Fruit fly (Drosophila melanogaster): ENCODE data around the gene CG11786.
A peak's percentile ranks its signal among the peaks of the same experiment; 100 is the strongest.

CG11786 gene

DNA sequence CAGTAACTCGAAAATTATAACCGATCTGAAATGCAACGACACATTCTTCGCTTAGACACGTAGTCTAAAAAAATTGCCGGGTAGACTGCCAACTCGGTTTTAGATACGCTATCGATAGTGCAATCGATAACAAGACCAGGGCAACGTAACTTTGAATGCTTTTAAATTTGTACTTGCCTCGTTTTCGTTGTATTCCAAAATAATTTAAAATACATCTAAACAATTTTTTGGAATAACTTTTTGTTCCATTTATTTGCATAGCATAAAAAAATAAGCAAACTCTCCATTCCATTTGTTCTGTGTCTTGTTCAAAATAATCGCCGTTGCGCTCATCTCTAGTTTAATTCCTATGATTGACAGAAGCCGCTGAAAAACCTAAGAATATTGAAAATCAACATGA lies 23.4 kb downstream of the CG11786 start, which contains the start of the genes Stt3B and CG11839 (continued):
- TF ChIP-seq CG4282 (GFP tag; optimal IDR thresholded peaks at IDR 0.05) (peak; percentile 67), vvl (GFP tag; IDR thresholded peaks at IDR 0.05) (peak; percentile 68), CG12391 (tag; optimal IDR thresholded peaks at IDR 0.05) (peak; percentile 84), CG8388 (GFP tag; optimal IDR thresholded peaks at IDR 0.05) (peak; percentile 28), CG9609 (GFP tag; optimal IDR thresholded peaks at IDR 0.05) (peak; percentile 74), inv (GFP tag; IDR thresholded peaks at IDR 0.05; ENCODE audit: partially characterized antibody) (peak; percentile 89), CG17361 (GFP tag; IDR thresholded peaks at IDR 0.05) (no peak; the same call in 1 of the 3 replicates), CG12942 (GFP tag; optimal IDR thresholded peaks at IDR 0.05) (peak; percentile 75), da (GFP tag; optimal IDR thresholded peaks at IDR 0.05) (peak; percentile 18), Xrp1 (GFP tag; IDR thresholded peaks at IDR 0.05) (peak; percentile 62; the same call in 1 of the 2 replicates), caup (GFP tag; optimal IDR thresholded peaks at IDR 0.05; ENCODE audit: severe bottlenecking) (no peak), CG6765 (GFP tag; optimal IDR thresholded peaks at IDR 0.05) (peak; percentile 4), kni (GFP tag; optimal IDR thresholded peaks at IDR 0.05) (no peak), ems (GFP tag; optimal IDR thresholded peaks at IDR 0.05) (peak; percentile 82), CG3995 (GFP tag; optimal IDR thresholded peaks at IDR 0.05) (peak; percentile 4), sima (GFP tag; optimal IDR thresholded peaks at IDR 0.05) (peak; percentile 10), cg (GFP tag; optimal IDR thresholded peaks at IDR 0.05) (no peak), kay (GFP tag; optimal IDR thresholded peaks at IDR 0.05) (peak; percentile 48), Fer2 (tag; optimal IDR thresholded peaks at IDR 0.05) (peak; percentile 58), CG2120 (GFP tag; optimal IDR thresholded peaks at IDR 0.05) (peak; percentile 91), Sry-β (GFP tag; optimal IDR thresholded peaks at IDR 0.05) (peak; percentile 31), TFAM (GFP tag; optimal IDR thresholded peaks at IDR 0.05) (no peak), CG10543 (GFP tag; optimal IDR thresholded peaks at IDR 0.05) (no peak), Antp (GFP tag; optimal IDR thresholded peaks at IDR 0.05) (peak; percentile 76), chm (GFP tag; IDR thresholded peaks at IDR 0.05) (no peak), Ssrp (tag; optimal IDR thresholded peaks at IDR 0.05) (peak; percentile 54), CG2875 (GFP tag; optimal IDR thresholded peaks at IDR 0.05) (no peak), CG2712 (tag; optimal IDR thresholded peaks at IDR 0.05) (peak; percentile 85), CG4328 (GFP tag; optimal IDR thresholded peaks at IDR 0.05) (peak; percentile 41), CG14860 (GFP tag; IDR thresholded peaks at IDR 0.05; ENCODE audit: partially characterized antibody) (peak; percentile 91), CG2889 (GFP tag; IDR thresholded peaks at IDR 0.05) (peak; percentile 17; the same call in 1 of the 3 replicates), ash1 (GFP tag; optimal IDR thresholded peaks at IDR 0.05) (no peak), PHDP (tag; optimal IDR thresholded peaks at IDR 0.05) (peak; percentile 59), jing (GFP tag; optimal IDR thresholded peaks at IDR 0.05) (no peak), stc (GFP tag; IDR thresholded peaks at IDR 0.05) (0 out of 2 replicates have a peak, but pooled peaks have one; percentile 21), sob (GFP tag; IDR thresholded peaks at IDR 0.05) (peak; percentile 85; the same call in 1 of the 2 replicates), bbx (GFP tag; IDR thresholded peaks at IDR 0.05; ENCODE audit: partially characterized antibody) (peak; percentile 84), CG11560 (tag; IDR thresholded peaks at IDR 0.05) (no peak), CG10654 (GFP tag; optimal IDR thresholded peaks at IDR 0.05) (peak; percentile 70), CG12236 (GFP tag; optimal IDR thresholded peaks at IDR 0.05) (peak; percentile 46), CG6683 (GFP tag; optimal IDR thresholded peaks at IDR 0.05) (no peak), pfk (GFP tag; optimal IDR thresholded peaks at IDR 0.05) (peak; percentile 76), CG15011 (GFP tag; optimal IDR thresholded peaks at IDR 0.05) (no peak), CG13894 (tag; optimal IDR thresholded peaks at IDR 0.05) (no peak), ttk (GFP tag; IDR thresholded peaks at IDR 0.05) (0 out of 2 replicates have a peak, but pooled peaks have one; percentile 6), Elba2 (GFP tag; optimal IDR thresholded peaks at IDR 0.05) (peak; percentile 24), CG11398 (GFP tag; optimal IDR thresholded peaks at IDR 0.05) (peak; percentile 64), C15 (GFP tag; IDR thresholded peaks at IDR 0.05) (no peak), CG34376 (GFP tag; optimal IDR thresholded peaks at IDR 0.05) (peak; percentile 29), CG2129 (GFP tag; IDR thresholded peaks at IDR 0.05; ENCODE audit: partially characterized antibody) (peak; percentile 89)

Measured in whole organism, embryonic.